Worm (Caenorhabditis elegans): ENCODE data around the gene ule-2.

Gene ule-2

ce11 chrIV:14620543-14620942, 14.4 kb upstream of the ule-2 start (continued):
- TF ChIP-seq nhr-25 (tag; optimal IDR thresholded peaks at IDR 0.05; ENCODE audit: borderline replicate concordance, insufficient read depth) = no peak
- peak; percentile 37 for TF ChIP-seq mxl-3 (GFP tag; optimal IDR thresholded peaks at IDR 0.05)
- no peak for TF ChIP-seq cey-2 (tag; optimal IDR thresholded peaks at IDR 0.05; ENCODE audit: borderline replicate concordance, insufficient read depth)
- TF ChIP-seq dmd-6 (GFP tag; IDR thresholded peaks at IDR 0.05) = peak; percentile 49

ce11 chrIV:14621117-14621516, 13.8 kb upstream of the ule-2 start:
- TF ChIP-seq php-3 (GFP tag; IDR thresholded peaks at IDR 0.05) (no peak), D1046.2 (GFP tag; IDR thresholded peaks at IDR 0.05) (0 out of 2 replicates have a peak, but pooled peaks have one; percentile 6), unc-62 (GFP tag; optimal IDR thresholded peaks at IDR 0.05 in 1 of 2) (peak in 1 of 2 experiments; percentile 71), unc-62 (tag; optimal IDR thresholded peaks at IDR 0.05) (no peak), set-16 (GFP tag; IDR thresholded peaks at IDR 0.05) (peak; percentile 18; the same call in 1 of the 2 replicates)

ce11 chrIV:14622109-14622508, 12.8 kb upstream of the ule-2 start:
- TF ChIP-seq D1046.2 (GFP tag; IDR thresholded peaks at IDR 0.05) (no peak), hif-1 (tag; optimal IDR thresholded peaks at IDR 0.05) (no peak), hlh-30 (tag; optimal IDR thresholded peaks at IDR 0.05; ENCODE audit: insufficient read depth) (peak; percentile 74), nhr-48 (tag; optimal IDR thresholded peaks at IDR 0.05) (no peak), ZK546.5 (tag; optimal IDR thresholded peaks at IDR 0.05) (no peak), skn-1 (tag; optimal IDR thresholded peaks at IDR 0.05) (no peak), ceh-44 (GFP tag; IDR thresholded peaks at IDR 0.05) (no peak), lin-39 (tag; optimal IDR thresholded peaks at IDR 0.05) (no peak), madf-5 (GFP tag; IDR thresholded peaks at IDR 0.05) (no peak), mdl-1 (tag; optimal IDR thresholded peaks at IDR 0.05) (peak in 1 of 2 experiments; percentile 36), hmg-1.1 (GFP tag; IDR thresholded peaks at IDR 0.05) (no peak), nhr-111 (GFP tag; optimal IDR thresholded peaks at IDR 0.05) (no peak), egl-43 (GFP tag; IDR thresholded peaks at IDR 0.05) (0 out of 2 replicates have a peak, but pooled peaks have one; percentile 35), rbr-2 (tag; optimal IDR thresholded peaks at IDR 0.05) (peak; percentile 22), cey-2 (tag; optimal IDR thresholded peaks at IDR 0.05; ENCODE audit: borderline replicate concordance, insufficient read depth) (no peak), ztf-11 (tag; optimal IDR thresholded peaks at IDR 0.05) (no peak), unc-62 (GFP tag; optimal IDR thresholded peaks at IDR 0.05 in 1 of 2) (peak in 1 of 2 experiments; percentile 27), unc-62 (tag; optimal IDR thresholded peaks at IDR 0.05) (no peak), gei-8 (GFP tag; optimal IDR thresholded peaks at IDR 0.05) (no peak), mdt-29 (GFP tag; IDR thresholded peaks at IDR 0.05) (no peak), lim-7 (GFP tag; IDR thresholded peaks at IDR 0.05) (no peak), nhr-11 (tag; optimal IDR thresholded peaks at IDR 0.05) (peak; percentile 82), spr-1 (tag; optimal IDR thresholded peaks at IDR 0.05) (peak; percentile 14), F10B5.3 (tag; optimal IDR thresholded peaks at IDR 0.05) (no peak), set-16 (GFP tag; IDR thresholded peaks at IDR 0.05) (peak; percentile 66), mep-1 (tag; optimal IDR thresholded peaks at IDR 0.05) (peak; percentile 17)

- TF ChIP-seq hlh-11 (tag; optimal IDR thresholded peaks at IDR 0.05) (no peak), mxl-3 (GFP tag; optimal IDR thresholded peaks at IDR 0.05) (no peak), lin-1 (GFP tag; IDR thresholded peaks at IDR 0.05) (no peak), pha-4 (GFP tag; IDR thresholded peaks at IDR 0.05) (no peak), pha-4 (tag; optimal IDR thresholded peaks at IDR 0.05) (no peak)
Observed at ce11 chrIV:14631726-14632125, 3.2 kb upstream of the ule-2 start.

All from whole organism, L4 larva.